Worm (Caenorhabditis elegans) whole organism, L3 larva: Measurements from ENCODE around the gene hse-5.

Source experiments
- ZK546.5 ChIP-seq: sonication (generic microtip); optimal IDR thresholded peaks from 2 replicates; lab custom pipeline; 2017; ENCODE audit warnings: missing biosample characterization, missing genetic modification characterization
- aly-2 ChIP-seq: fragments of 150-350 bp; optimal IDR thresholded peaks from 2 replicates; lab custom pipeline; 2014; ENCODE audit warnings: missing biosample characterization, missing genetic modification characterization
- ceh-16 ChIP-seq: sonication (generic microtip); optimal IDR thresholded peaks from 2 replicates; lab custom pipeline; 2017; ENCODE audit warnings: missing biosample characterization, missing genetic modification characterization
- ceh-28 ChIP-seq: fragments of 150-350 bp; optimal IDR thresholded peaks from 2 replicates; lab custom pipeline; 2014; ENCODE audit warnings: missing biosample characterization, missing genetic modification reagents, missing genetic modification characterization
- ceh-82 ChIP-seq: fragments of 150-350 bp; optimal IDR thresholded peaks from 2 replicates; lab custom pipeline; 2014; ENCODE audit warnings: missing biosample characterization, missing genetic modification characterization
- ceh-9 ChIP-seq: sonication (generic microtip); optimal IDR thresholded peaks from 2 replicates; lab custom pipeline; 2018; ENCODE audit warnings: missing biosample characterization, missing genetic modification characterization
- egl-27 ChIP-seq: sonication (generic microtip); optimal IDR thresholded peaks from 4 replicates; lab custom pipeline; 2017; ENCODE audit warnings: missing biosample characterization, missing genetic modification reagents, missing genetic modification characterization
- egl-5 ChIP-seq: fragments of 150-350 bp; optimal IDR thresholded peaks from 2 replicates; lab custom pipeline; 2017; ENCODE audit warnings: missing biosample characterization, missing genetic modification reagents, missing genetic modification characterization, inconsistent platforms
- elt-2 ChIP-seq: sonication (generic microtip); optimal IDR thresholded peaks from 2 replicates; lab custom pipeline; 2016; ENCODE audit warnings: missing genetic modification reagents, mild to moderate bottlenecking, missing genetic modification characterization, missing compliant biosample characterization
- elt-3 ChIP-seq, 3 experiments: fragments of 150-350 bp in 1 of 3; sonication (generic microtip) in 2 of 3; optimal IDR thresholded peaks; 2 replicates in 2 of 3; 4 replicates in 1 of 3; lab custom pipeline; 2014 to 2017; ENCODE audit warnings: missing biosample characterization in 3 of 3, missing genetic modification characterization in 3 of 3
- fkh-10 ChIP-seq: sonication (generic microtip); optimal IDR thresholded peaks from 2 replicates; lab custom pipeline; 2017; ENCODE audit warnings: missing biosample characterization, missing genetic modification reagents, missing genetic modification characterization
- fkh-2 ChIP-seq: fragments of 150-350 bp; optimal IDR thresholded peaks from 2 replicates; lab custom pipeline; 2014; ENCODE audit warnings: missing biosample characterization, missing genetic modification reagents, missing genetic modification characterization
- hmg-11 ChIP-seq: sonication (generic microtip); optimal IDR thresholded peaks from 2 replicates; lab custom pipeline; 2016; ENCODE audit warnings: missing genetic modification characterization, missing compliant biosample characterization
- jun-1 ChIP-seq: fragments of 150-350 bp; optimal IDR thresholded peaks from 2 replicates; lab custom pipeline; 2014; ENCODE audit warnings: missing biosample characterization, missing genetic modification reagents, missing genetic modification characterization
- lin-15B ChIP-seq: fragments of 150-350 bp; optimal IDR thresholded peaks from 2 replicates; lab custom pipeline; 2014; ENCODE audit warnings: missing biosample characterization, missing genetic modification characterization
- lin-39 ChIP-seq: fragments of 150-350 bp; optimal IDR thresholded peaks from 2 replicates; lab custom pipeline; 2018; ENCODE audit warnings: missing biosample characterization, missing genetic modification reagents, missing genetic modification characterization
- lsy-12 ChIP-seq: sonication (generic microtip); optimal IDR thresholded peaks from 2 replicates; lab custom pipeline; 2016; ENCODE audit warnings: mild to moderate bottlenecking, missing genetic modification characterization, missing compliant biosample characterization
- mdl-1 ChIP-seq: fragments of 150-350 bp; optimal IDR thresholded peaks from 2 replicates; lab custom pipeline; 2014; ENCODE audit warnings: missing biosample characterization, missing genetic modification characterization
- mml-1 ChIP-seq: fragments of 150-350 bp; sonication (generic microtip); optimal IDR thresholded peaks from 3 replicates; lab custom pipeline; 2014; ENCODE audit warnings: missing biosample characterization, missing genetic modification characterization
- nfya-1 ChIP-seq: sonication (generic microtip); optimal IDR thresholded peaks from 2 replicates; lab custom pipeline; 2017; ENCODE audit warnings: missing genetic modification characterization, mild to moderate bottlenecking, missing compliant biosample characterization, antibody characterized with exemption, moderate library complexity; ENCODE audit not compliant: insufficient read depth
- nhr-12 ChIP-seq: fragments of 150-350 bp; optimal IDR thresholded peaks from 2 replicates; lab custom pipeline; 2014; ENCODE audit warnings: missing biosample characterization, missing genetic modification characterization
- nhr-23 ChIP-seq: fragments of 150-350 bp; optimal IDR thresholded peaks from 2 replicates; lab custom pipeline; 2014; ENCODE audit warnings: missing biosample characterization, missing genetic modification reagents, missing genetic modification characterization
- nhr-25 ChIP-seq: sonication (generic microtip); optimal IDR thresholded peaks from 2 replicates; lab custom pipeline; 2017; ENCODE audit warnings: missing biosample characterization, missing genetic modification characterization
- nhr-43 ChIP-seq: sonication (generic microtip); optimal IDR thresholded peaks from 2 replicates; lab custom pipeline; 2016; ENCODE audit warnings: mild to moderate bottlenecking, missing genetic modification characterization, missing compliant biosample characterization; ENCODE audit not compliant: poor library complexity, severe bottlenecking
- nhr-67 ChIP-seq: fragments of 150-350 bp; optimal IDR thresholded peaks from 2 replicates; lab custom pipeline; 2014; ENCODE audit warnings: missing biosample characterization, missing genetic modification characterization
- nhr-76 ChIP-seq: fragments of 150-350 bp; sonication (generic microtip); optimal IDR thresholded peaks from 5 replicates; lab custom pipeline; 2014; ENCODE audit warnings: missing biosample characterization, missing genetic modification characterization
- pha-4 ChIP-seq: fragments of 150-350 bp; optimal IDR thresholded peaks from 2 replicates; lab custom pipeline; 2014; ENCODE audit warnings: missing biosample characterization, missing genetic modification reagents, missing genetic modification characterization
- pqm-1 ChIP-seq: fragments of 150-350 bp; optimal IDR thresholded peaks from 2 replicates; lab custom pipeline; 2017; ENCODE audit warnings: missing biosample characterization, missing genetic modification characterization, inconsistent platforms
- sea-2 ChIP-seq: fragments of 150-350 bp; sonication (generic microtip); optimal IDR thresholded peaks from 4 replicates; lab custom pipeline; 2014; ENCODE audit warnings: missing biosample characterization, missing genetic modification reagents, missing genetic modification characterization
- snpc-4 ChIP-seq: fragments of 150-350 bp; optimal IDR thresholded peaks from 2 replicates; lab custom pipeline; 2014; ENCODE audit warnings: missing biosample characterization, missing genetic modification characterization
- tbx-2 ChIP-seq: sonication (generic microtip); optimal IDR thresholded peaks from 2 replicates; lab custom pipeline; 2016; ENCODE audit warnings: mild to moderate bottlenecking, missing genetic modification characterization, missing compliant biosample characterization
- unc-39 ChIP-seq: sonication (generic microtip); optimal IDR thresholded peaks from 4 replicates; lab custom pipeline; 2017; ENCODE audit warnings: missing biosample characterization, missing genetic modification characterization
- unc-62 ChIP-seq: fragments of 150-350 bp; sonication (generic microtip); optimal IDR thresholded peaks from 4 replicates; lab custom pipeline; 2014; ENCODE audit warnings: missing biosample characterization, missing genetic modification reagents, missing genetic modification characterization
- ztf-11 ChIP-seq: fragments of 150-350 bp; optimal IDR thresholded peaks from 2 replicates; lab custom pipeline; 2014; ENCODE audit warnings: missing biosample characterization, missing genetic modification characterization
- ztf-4 ChIP-seq: fragments of 150-350 bp; optimal IDR thresholded peaks from 2 replicates; lab custom pipeline; 2014; ENCODE audit warnings: missing biosample characterization, missing genetic modification characterization

The hse-5 gene

ce11 chrIII:4320113-4320512, 25.0 kb upstream of the hse-5 start, which contains the start of gene H38K22.6:
TSS of gene H38K22.6 (plus strand) at chrIII:4320413.
- no peak for TF ChIP-seq lin-15B (tag; lab: Kevin White, UChicago)
- no peak for TF ChIP-seq fkh-2 (tag; lab: Kevin White, UChicago)
- no peak for TF ChIP-seq ZK546.5
- no peak for TF ChIP-seq ceh-9 (tag; lab: Kevin White, UChicago)
- TF ChIP-seq sea-2 = no peak
- no peak for TF ChIP-seq nfya-1 (tag; lab: Kevin White, UChicago)
- no peak for TF ChIP-seq hmg-11 (tag; lab: Kevin White, UChicago)
- no peak for TF ChIP-seq lsy-12 (tag; lab: Kevin White, UChicago)
- no peak for TF ChIP-seq nhr-25 (tag; lab: Kevin White, UChicago)
- no peak for TF ChIP-seq ceh-28 (tag; lab: Kevin White, UChicago)
- no peak for TF ChIP-seq unc-62 (GFP tag; lab: Kevin White, UChicago)
- no peak for TF ChIP-seq pqm-1
- no peak for TF ChIP-seq egl-27 (tag; lab: Kevin White, UChicago)

DNA sequence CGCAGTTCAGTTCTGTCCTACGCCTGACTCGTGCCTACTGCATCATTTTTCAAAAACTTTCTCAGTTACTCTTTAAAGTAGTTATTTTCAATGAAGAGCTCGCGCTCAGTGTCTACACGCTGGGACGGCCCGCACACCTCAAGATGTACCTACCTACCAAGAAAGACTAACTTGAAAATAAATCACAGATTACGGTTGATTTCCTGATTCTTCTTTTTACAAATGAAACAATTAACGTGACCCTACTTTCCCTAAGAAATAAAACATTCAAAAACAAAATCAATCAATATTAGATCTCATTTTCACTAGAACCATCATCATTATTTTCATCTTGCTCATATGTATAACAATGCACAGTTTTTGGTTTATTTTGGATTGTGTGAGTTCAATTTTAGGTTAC, 23.7 kb upstream of the hse-5 start, which contains the start of gene H38K22.7:
TSS of gene H38K22.7 (plus strand) at position 301 of the 400 bp plus-strand sequence.
- no peak for TF ChIP-seq hmg-11 (tag; lab: Kevin White, UChicago)
- no peak for TF ChIP-seq mml-1
- TF ChIP-seq nfya-1 (tag; lab: Kevin White, UChicago) = no peak
- no peak for TF ChIP-seq ztf-4 (tag; lab: Kevin White, UChicago)
- no peak for TF ChIP-seq unc-62 (GFP tag; lab: Kevin White, UChicago)
- TF ChIP-seq ceh-82 (tag; lab: Kevin White, UChicago) = no peak
- TF ChIP-seq, all 47 proteins: peak for 0

ce11 chrIII:4323120-4323519, 22.0 kb upstream of the hse-5 start:
- TF ChIP-seq tbx-2 = no peak
- no peak for TF ChIP-seq unc-39 (tag; lab: Kevin White, UChicago)
- TF ChIP-seq nhr-67 (tag; lab: Kevin White, UChicago) = no peak
- TF ChIP-seq egl-5 = peak; percentile 62
- TF ChIP-seq snpc-4 (tag; lab: Kevin White, UChicago) = peak; percentile 16
- TF ChIP-seq pqm-1 = no peak
- no peak for TF ChIP-seq nhr-76
- peak; percentile 60 for TF ChIP-seq pha-4
- TF ChIP-seq lsy-12 (tag; lab: Kevin White, UChicago) = no peak
- TF ChIP-seq lin-39 = peak; percentile 78
- no peak for TF ChIP-seq elt-2 (tag; lab: Kevin White, UChicago)
- TF ChIP-seq lin-15B (tag; lab: Kevin White, UChicago) = peak; percentile 39
- no peak for TF ChIP-seq fkh-2 (tag; lab: Kevin White, UChicago)
- no peak for TF ChIP-seq ceh-16 (tag; lab: Kevin White, UChicago)
- TF ChIP-seq nhr-23 = no peak
- peak; percentile 47 for TF ChIP-seq hmg-11 (tag; lab: Kevin White, UChicago)
- peak; percentile 8 for TF ChIP-seq nhr-43 (tag; lab: Kevin White, UChicago)
- no peak for TF ChIP-seq mml-1
- peak; percentile 68 for TF ChIP-seq nfya-1 (tag; lab: Kevin White, UChicago)
- TF ChIP-seq fkh-10 (GFP tag; lab: Kevin White, UChicago) = no peak

ce11 chrIII:4323859-4324258, 21.3 kb upstream of the hse-5 start, which contains the start of gene H38K22.9:
TSS of gene H38K22.9 (plus strand) at chrIII:4324159.
- TF ChIP-seq mml-1 (no peak), ceh-9 (tag; lab: Kevin White, UChicago) (no peak), aly-2 (tag; lab: Kevin White, UChicago) (no peak), nhr-25 (tag; lab: Kevin White, UChicago) (no peak), lin-15B (tag; lab: Kevin White, UChicago) (no peak), ceh-82 (tag; lab: Kevin White, UChicago) (no peak), nhr-43 (tag; lab: Kevin White, UChicago) (peak; percentile 43), elt-3 (tag; optimal IDR thresholded peaks at IDR 0.05; lab: Kevin White, UChicago) (no peak), ceh-16 (tag; lab: Kevin White, UChicago) (no peak), fkh-2 (tag; lab: Kevin White, UChicago) (no peak), jun-1 (tag; lab: Kevin White, UChicago) (no peak), unc-39 (tag; lab: Kevin White, UChicago) (no peak), nhr-23 (peak; percentile 20), ztf-11 (tag; lab: Kevin White, UChicago) (no peak), snpc-4 (tag; lab: Kevin White, UChicago) (no peak), mdl-1 (tag; lab: Kevin White, UChicago) (no peak), nhr-12 (no peak), nhr-76 (no peak)
